Fruit fly (Drosophila melanogaster): ENCODE data around the gene TM9SF2.

TM9SF2 gene

dm6 chr2L:20758188-20758846 lies 24.2 kb upstream of the TM9SF2 start (continued):
- TF ChIP-seq Fer3 (tag; optimal IDR thresholded peaks at IDR 0.05) (no peak), Optix (GFP tag; IDR thresholded peaks at IDR 0.05) (no peak), oc (tag; optimal IDR thresholded peaks at IDR 0.05) (no peak), ssp (GFP tag; IDR thresholded peaks at IDR 0.05) (no peak), gfzf (GFP tag; optimal IDR thresholded peaks at IDR 0.05) (peak; percentile 26), crc (GFP tag; optimal IDR thresholded peaks at IDR 0.05) (no peak), Stat92E (GFP tag; optimal IDR thresholded peaks at IDR 0.05) (peak in 1 of 3 experiments; percentile 88), Med (GFP tag) (peak; percentile 86), HHEX (GFP tag; optimal IDR thresholded peaks at IDR 0.05) (no peak), pros (GFP tag; optimal IDR thresholded peaks at IDR 0.05) (peak; percentile 50), H2.0 (GFP tag; IDR thresholded peaks at IDR 0.05) (no peak), hkb (optimal IDR thresholded peaks at IDR 0.05) (no peak), hkb (GFP tag; IDR thresholded peaks at IDR 0.05) (no peak; the same call in 1 of the 2 replicates), CG8281 (tag; optimal IDR thresholded peaks at IDR 0.05) (no peak), row (GFP tag; IDR thresholded peaks at IDR 0.05) (no peak), CG4328 (GFP tag; optimal IDR thresholded peaks at IDR 0.05) (no peak), pum (GFP tag; optimal IDR thresholded peaks at IDR 0.05) (no peak), cg (GFP tag; optimal IDR thresholded peaks at IDR 0.05) (peak; percentile 79), CkIIα-i1 (GFP tag; IDR thresholded peaks at IDR 0.05) (no peak), caup (GFP tag; optimal IDR thresholded peaks at IDR 0.05; ENCODE audit: severe bottlenecking) (no peak), CG1647 (GFP tag; optimal IDR thresholded peaks at IDR 0.05) (no peak), CG10267 (tag; optimal IDR thresholded peaks at IDR 0.05) (no peak), insv (GFP tag; optimal IDR thresholded peaks at IDR 0.05) (no peak), CG13424 (tag; optimal IDR thresholded peaks at IDR 0.05) (no peak), CG7271 (tag; optimal IDR thresholded peaks at IDR 0.05) (no peak), CG10565 (GFP tag; optimal IDR thresholded peaks at IDR 0.05) (no peak), CG8478 (optimal IDR thresholded peaks at IDR 0.05) (no peak), CG10959 (GFP tag; IDR thresholded peaks at IDR 0.05) (no peak), CG17359 (tag; optimal IDR thresholded peaks at IDR 0.05) (no peak), CG32532 (GFP tag; IDR thresholded peaks at IDR 0.05) (peak; percentile 26; the same call in 1 of the 2 replicates), grau (tag; optimal IDR thresholded peaks at IDR 0.05) (no peak), CG2712 (tag; optimal IDR thresholded peaks at IDR 0.05) (no peak), CG6683 (GFP tag; optimal IDR thresholded peaks at IDR 0.05) (no peak), YL-1 (GFP tag; optimal IDR thresholded peaks at IDR 0.05) (no peak), ftz-f1 (GFP tag; optimal IDR thresholded peaks at IDR 0.05) (no peak), Neu2 (GFP tag; optimal IDR thresholded peaks at IDR 0.05; ENCODE audit: borderline replicate concordance) (no peak), pita (GFP tag; optimal IDR thresholded peaks at IDR 0.05) (no peak), CG11247 (GFP tag; IDR thresholded peaks at IDR 0.05) (0 out of 2 replicates have a peak, but pooled peaks have one; percentile 23), zfh2 (GFP tag; optimal IDR thresholded peaks at IDR 0.05) (no peak), MESR4 (GFP tag; optimal IDR thresholded peaks at IDR 0.05) (peak; percentile 35), D19B (GFP tag; optimal IDR thresholded peaks at IDR 0.05) (no peak), knrl (GFP tag; IDR thresholded peaks at IDR 0.05; ENCODE audit: partially characterized antibody) (no peak), nom (GFP tag; optimal IDR thresholded peaks at IDR 0.05) (no peak), ash1 (GFP tag; optimal IDR thresholded peaks at IDR 0.05) (no peak), CG16863 (GFP tag; optimal IDR thresholded peaks at IDR 0.05) (no peak), prd (optimal IDR thresholded peaks at IDR 0.05) (no peak), prd (GFP tag; IDR thresholded peaks at IDR 0.05) (no peak), CG5245 (GFP tag; optimal IDR thresholded peaks at IDR 0.05) (no peak), stwl (tag; optimal IDR thresholded peaks at IDR 0.05) (no peak), Dek (tag; optimal IDR thresholded peaks at IDR 0.05) (no peak)
